Worm (Caenorhabditis elegans): ENCODE results near the gene grl-30.

DNA sequence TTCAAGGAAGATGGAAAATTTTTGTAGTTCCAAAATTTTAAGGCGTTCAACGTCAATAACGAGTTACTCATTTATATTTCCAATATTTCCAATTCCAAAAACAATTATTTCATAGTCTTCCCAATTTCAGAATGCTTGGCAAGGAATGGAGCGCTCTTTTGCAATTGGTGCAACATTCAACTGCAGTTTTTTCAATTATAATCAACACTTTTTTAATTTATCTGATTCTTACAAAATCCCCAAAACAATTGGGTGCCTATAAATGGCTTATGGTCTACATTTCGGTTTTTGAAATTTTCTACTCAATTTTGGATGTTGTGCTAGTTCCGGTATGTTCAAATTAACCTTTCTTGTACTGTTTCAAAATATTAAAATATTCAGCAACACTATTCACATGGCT is 48.4 kb upstream of the grl-30 start, which contains the start of gene str-225:
- no peak for TF ChIP-seq lin-13 (tag; optimal IDR thresholded peaks at IDR 0.05)
- TF ChIP-seq unc-120 (tag; optimal IDR thresholded peaks at IDR 0.05; ENCODE audit: poor library complexity, severe bottlenecking) = no peak
- no peak for TF ChIP-seq blmp-1 (tag; optimal IDR thresholded peaks at IDR 0.05)
- no peak for TF ChIP-seq lsy-2 (tag; optimal IDR thresholded peaks at IDR 0.05)
- TF ChIP-seq unc-62 (GFP tag; optimal IDR thresholded peaks at IDR 0.05) = no peak
